Fruit fly (Drosophila melanogaster): ENCODE measurements around the gene CG14448.

The CG14448 gene

DNA sequence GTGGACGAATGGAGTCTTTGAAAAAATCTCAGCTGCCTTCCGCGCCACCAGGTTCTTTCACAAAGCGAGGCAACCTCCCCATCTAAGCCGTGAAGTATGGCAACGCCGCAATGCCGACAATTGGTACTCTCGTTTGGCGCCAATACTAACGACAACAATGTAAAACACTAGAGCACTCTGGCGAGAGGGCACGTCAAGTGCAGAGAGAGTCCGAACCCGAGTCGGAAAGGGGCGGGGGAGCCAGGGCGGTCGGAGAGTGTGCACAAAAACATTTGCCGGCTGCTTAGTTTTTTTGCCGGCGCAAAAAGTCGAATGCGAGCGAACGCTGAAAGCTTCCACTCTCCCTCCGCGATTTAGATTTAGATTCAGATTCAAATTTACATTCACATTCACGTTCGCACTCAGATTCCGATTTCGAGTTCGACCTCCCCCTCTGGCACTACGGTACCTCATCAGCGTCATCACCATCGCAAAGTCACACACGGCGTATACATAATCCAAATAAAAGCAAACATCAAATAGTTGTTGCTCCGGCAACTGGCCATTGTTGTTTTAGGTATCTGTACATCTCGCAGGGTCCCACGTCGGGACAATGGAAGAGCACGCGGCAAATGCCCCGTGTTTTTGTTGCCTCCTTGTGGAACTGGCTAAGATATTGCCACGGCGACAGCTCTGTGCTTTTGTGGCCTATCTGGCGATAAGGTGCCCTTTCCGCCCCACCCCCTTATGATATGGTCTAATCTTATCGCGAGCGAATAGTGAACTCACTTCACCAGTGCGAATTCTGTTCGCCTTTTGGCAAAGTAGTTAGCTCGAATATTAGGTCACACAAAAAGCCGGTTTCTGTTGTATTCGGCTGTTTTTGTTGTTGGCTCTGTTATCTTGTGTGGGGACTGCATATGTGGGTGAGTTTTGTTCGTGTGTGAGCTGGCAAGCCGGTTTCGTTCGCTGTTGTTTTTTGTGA is 49.7 kb downstream of the CG14448 start:
- no peak for TF ChIP-seq vnd (GFP tag; IDR thresholded peaks at IDR 0.05; ENCODE audit: partially characterized antibody)
- TF ChIP-seq dmrt99B (tag; optimal IDR thresholded peaks at IDR 0.05): no peak
- TF ChIP-seq CG12659 (GFP tag; optimal IDR thresholded peaks at IDR 0.05): peak; percentile 11
- TF ChIP-seq mam (GFP tag; optimal IDR thresholded peaks at IDR 0.05): no peak
- TF ChIP-seq CG10654 (GFP tag; optimal IDR thresholded peaks at IDR 0.05): no peak
- TF ChIP-seq chinmo (GFP tag; IDR thresholded peaks at IDR 0.05; ENCODE audit: partially characterized antibody): peak; percentile 74; the same call in 2 of the 4 replicates
- no peak for TF ChIP-seq yki (optimal IDR thresholded peaks at IDR 0.05)
- TF ChIP-seq rib (GFP tag; IDR thresholded peaks at IDR 0.05): peak; percentile 93
- no peak for TF ChIP-seq CG10959 (GFP tag; IDR thresholded peaks at IDR 0.05)
- peak; percentile 77 for TF ChIP-seq CG13894 (tag; optimal IDR thresholded peaks at IDR 0.05)
- no peak for TF ChIP-seq odd (GFP tag; optimal IDR thresholded peaks at IDR 0.05)
- TF ChIP-seq HLH3B (GFP tag; IDR thresholded peaks at IDR 0.05): no peak
- no peak for TF ChIP-seq CG10979 (tag; optimal IDR thresholded peaks at IDR 0.05)
- TF ChIP-seq sna (GFP tag; IDR thresholded peaks at IDR 0.05; ENCODE audit: partially characterized antibody): 0 out of 2 replicates have a peak, but pooled peaks have one; percentile 22
- peak; percentile 76 for TF ChIP-seq CG10543 (GFP tag; optimal IDR thresholded peaks at IDR 0.05)
- peak; percentile 71 for TF ChIP-seq Deaf1 (tag; optimal IDR thresholded peaks at IDR 0.05)
- peak; percentile 53; the same call in 1 of the 2 replicates for TF ChIP-seq Drgx (GFP tag; IDR thresholded peaks at IDR 0.05)
- TF ChIP-seq CG34422 (GFP tag; IDR thresholded peaks at IDR 0.05): peak; percentile 32; the same call in 1 of the 3 replicates
- TF ChIP-seq CG6791 (GFP tag; IDR thresholded peaks at IDR 0.05; ENCODE audit: partially characterized antibody): 0 out of 3 replicates have a peak, but pooled peaks have one; percentile 34
- TF ChIP-seq CG3407 (GFP tag; optimal IDR thresholded peaks at IDR 0.05): peak; percentile 95
- no peak for TF ChIP-seq cad (GFP tag; optimal IDR thresholded peaks at IDR 0.05)
- TF ChIP-seq sd (tag; optimal IDR thresholded peaks at IDR 0.05): peak; percentile 6
- peak; percentile 29 for TF ChIP-seq CG18599 (GFP tag; optimal IDR thresholded peaks at IDR 0.05)
- TF ChIP-seq sr (GFP tag; IDR thresholded peaks at IDR 0.05): peak; percentile 10; the same call in 1 of the 3 replicates
- TF ChIP-seq CG34376 (GFP tag; optimal IDR thresholded peaks at IDR 0.05): peak; percentile 57
- peak; percentile 53; the same call in 1 of the 2 replicates for TF ChIP-seq CG31224 (GFP tag; IDR thresholded peaks at IDR 0.05)
- peak; percentile 66 for TF ChIP-seq exex (tag; optimal IDR thresholded peaks at IDR 0.05)
- peak; percentile 99 for TF ChIP-seq GATAe (GFP tag; conservative IDR thresholded peaks at IDR 0.05)
- TF ChIP-seq MBD-R2 (GFP tag; IDR thresholded peaks at IDR 0.05): peak; percentile 12; the same call in 1 of the 2 replicates
- peak; percentile 35; the same call in 1 of the 2 replicates for TF ChIP-seq CG13287 (GFP tag; IDR thresholded peaks at IDR 0.05; ENCODE audit: partially characterized antibody)
- no peak for TF ChIP-seq Abd-B (GFP tag; optimal IDR thresholded peaks at IDR 0.05)
- TF ChIP-seq nau (GFP tag; optimal IDR thresholded peaks at IDR 0.05): peak; percentile 39
- peak; percentile 49 for TF ChIP-seq Med (GFP tag)
- no peak for TF ChIP-seq eyg (GFP tag; optimal IDR thresholded peaks at IDR 0.05)
- TF ChIP-seq sug (tag; optimal IDR thresholded peaks at IDR 0.05): peak; percentile 68
- TF ChIP-seq cwo (GFP tag; optimal IDR thresholded peaks at IDR 0.05): peak; percentile 9
- TF ChIP-seq Ada2b (GFP tag; IDR thresholded peaks at IDR 0.05): 0 out of 2 replicates have a peak, but pooled peaks have one; percentile 17
- TF ChIP-seq CG3847 (GFP tag; IDR thresholded peaks at IDR 0.05): no peak
- TF ChIP-seq Adf1 (GFP tag; IDR thresholded peaks at IDR 0.05): peak; percentile 76
- TF ChIP-seq dmrt11E (tag; optimal IDR thresholded peaks at IDR 0.05): no peak
- peak; percentile 42 for TF ChIP-seq cg (GFP tag; optimal IDR thresholded peaks at IDR 0.05)
- peak; percentile 27 for TF ChIP-seq Fer1 (GFP tag; optimal IDR thresholded peaks at IDR 0.05)
- TF ChIP-seq mirr (GFP tag; optimal IDR thresholded peaks at IDR 0.05): peak; percentile 17
- TF ChIP-seq CG30020 (tag; optimal IDR thresholded peaks at IDR 0.05): no peak
- TF ChIP-seq NFAT (GFP tag; IDR thresholded peaks at IDR 0.05): 0 out of 2 replicates have a peak, but pooled peaks have one; percentile 21
- no peak for TF ChIP-seq NC2β (GFP tag; optimal IDR thresholded peaks at IDR 0.05)
- TF ChIP-seq CG17912 (GFP tag; optimal IDR thresholded peaks at IDR 0.05): no peak

All from whole organism, embryonic.